Worm (Caenorhabditis elegans) whole organism, L3 larva: ENCODE results near the gene str-14.

Experiments used
- R02D3.7 ChIP-seq: fragments of 150-350 bp; optimal IDR thresholded peaks from 2 replicates; lab custom pipeline; 2014; ENCODE audit warnings: missing biosample characterization, missing genetic modification characterization
- ZK546.5 ChIP-seq: sonication (generic microtip); optimal IDR thresholded peaks from 2 replicates; lab custom pipeline; 2017; ENCODE audit warnings: missing biosample characterization, missing genetic modification characterization
- aly-2 ChIP-seq: fragments of 150-350 bp; optimal IDR thresholded peaks from 2 replicates; lab custom pipeline; 2014; ENCODE audit warnings: missing biosample characterization, missing genetic modification characterization
- ceh-28 ChIP-seq: fragments of 150-350 bp; optimal IDR thresholded peaks from 2 replicates; lab custom pipeline; 2014; ENCODE audit warnings: missing biosample characterization, missing genetic modification reagents, missing genetic modification characterization
- ceh-82 ChIP-seq: fragments of 150-350 bp; optimal IDR thresholded peaks from 2 replicates; lab custom pipeline; 2014; ENCODE audit warnings: missing biosample characterization, missing genetic modification characterization
- ceh-9 ChIP-seq: sonication (generic microtip); optimal IDR thresholded peaks from 2 replicates; lab custom pipeline; 2018; ENCODE audit warnings: missing biosample characterization, missing genetic modification characterization
- daf-12 ChIP-seq: fragments of 150-350 bp; optimal IDR thresholded peaks from 2 replicates; lab custom pipeline; 2014; ENCODE audit warnings: missing biosample characterization, missing genetic modification reagents, missing genetic modification characterization
- egl-27 ChIP-seq: sonication (generic microtip); optimal IDR thresholded peaks from 4 replicates; lab custom pipeline; 2017; ENCODE audit warnings: missing biosample characterization, missing genetic modification reagents, missing genetic modification characterization
- egl-5 ChIP-seq: fragments of 150-350 bp; optimal IDR thresholded peaks from 2 replicates; lab custom pipeline; 2017; ENCODE audit warnings: missing biosample characterization, missing genetic modification reagents, missing genetic modification characterization, inconsistent platforms
- elt-2 ChIP-seq: sonication (generic microtip); optimal IDR thresholded peaks from 2 replicates; lab custom pipeline; 2016; ENCODE audit warnings: missing genetic modification reagents, mild to moderate bottlenecking, missing genetic modification characterization, missing compliant biosample characterization
- eor-1 ChIP-seq, 2 experiments: fragments of 150-350 bp; optimal IDR thresholded peaks; 2 replicates each; lab custom pipeline; 2014 to 2018; ENCODE audit warnings: missing biosample characterization in 2 of 2, missing genetic modification characterization in 2 of 2
- fkh-10 ChIP-seq: sonication (generic microtip); optimal IDR thresholded peaks from 2 replicates; lab custom pipeline; 2017; ENCODE audit warnings: missing biosample characterization, missing genetic modification reagents, missing genetic modification characterization
- fkh-2 ChIP-seq: fragments of 150-350 bp; optimal IDR thresholded peaks from 2 replicates; lab custom pipeline; 2014; ENCODE audit warnings: missing biosample characterization, missing genetic modification reagents, missing genetic modification characterization
- hmg-11 ChIP-seq: sonication (generic microtip); optimal IDR thresholded peaks from 2 replicates; lab custom pipeline; 2016; ENCODE audit warnings: missing genetic modification characterization, missing compliant biosample characterization
- jun-1 ChIP-seq: fragments of 150-350 bp; optimal IDR thresholded peaks from 2 replicates; lab custom pipeline; 2014; ENCODE audit warnings: missing biosample characterization, missing genetic modification reagents, missing genetic modification characterization
- lin-15B ChIP-seq: fragments of 150-350 bp; optimal IDR thresholded peaks from 2 replicates; lab custom pipeline; 2014; ENCODE audit warnings: missing biosample characterization, missing genetic modification characterization
- mdl-1 ChIP-seq: fragments of 150-350 bp; optimal IDR thresholded peaks from 2 replicates; lab custom pipeline; 2014; ENCODE audit warnings: missing biosample characterization, missing genetic modification characterization
- nfya-1 ChIP-seq: sonication (generic microtip); optimal IDR thresholded peaks from 2 replicates; lab custom pipeline; 2017; ENCODE audit warnings: missing genetic modification characterization, mild to moderate bottlenecking, missing compliant biosample characterization, antibody characterized with exemption, moderate library complexity; ENCODE audit not compliant: insufficient read depth
- nhr-12 ChIP-seq: fragments of 150-350 bp; optimal IDR thresholded peaks from 2 replicates; lab custom pipeline; 2014; ENCODE audit warnings: missing biosample characterization, missing genetic modification characterization
- nhr-23 ChIP-seq: fragments of 150-350 bp; optimal IDR thresholded peaks from 2 replicates; lab custom pipeline; 2014; ENCODE audit warnings: missing biosample characterization, missing genetic modification reagents, missing genetic modification characterization
- nhr-237 ChIP-seq: fragments of 150-350 bp; optimal IDR thresholded peaks from 2 replicates; lab custom pipeline; 2014; ENCODE audit warnings: missing biosample characterization, missing genetic modification characterization
- nhr-25 ChIP-seq: sonication (generic microtip); optimal IDR thresholded peaks from 2 replicates; lab custom pipeline; 2017; ENCODE audit warnings: missing biosample characterization, missing genetic modification characterization
- nhr-28 ChIP-seq: fragments of 150-350 bp; optimal IDR thresholded peaks from 2 replicates; lab custom pipeline; 2014; ENCODE audit warnings: missing biosample characterization, missing genetic modification characterization
- nhr-43 ChIP-seq: sonication (generic microtip); optimal IDR thresholded peaks from 2 replicates; lab custom pipeline; 2016; ENCODE audit warnings: mild to moderate bottlenecking, missing genetic modification characterization, missing compliant biosample characterization; ENCODE audit not compliant: poor library complexity, severe bottlenecking
- nhr-67 ChIP-seq: fragments of 150-350 bp; optimal IDR thresholded peaks from 2 replicates; lab custom pipeline; 2014; ENCODE audit warnings: missing biosample characterization, missing genetic modification characterization
- nhr-76 ChIP-seq: fragments of 150-350 bp; sonication (generic microtip); optimal IDR thresholded peaks from 5 replicates; lab custom pipeline; 2014; ENCODE audit warnings: missing biosample characterization, missing genetic modification characterization
- nhr-77 ChIP-seq: fragments of 150-350 bp; optimal IDR thresholded peaks from 2 replicates; lab custom pipeline; 2014; ENCODE audit warnings: missing biosample characterization, missing genetic modification characterization
- pha-4 ChIP-seq: fragments of 150-350 bp; optimal IDR thresholded peaks from 2 replicates; lab custom pipeline; 2014; ENCODE audit warnings: missing biosample characterization, missing genetic modification reagents, missing genetic modification characterization
- pqm-1 ChIP-seq: fragments of 150-350 bp; optimal IDR thresholded peaks from 2 replicates; lab custom pipeline; 2017; ENCODE audit warnings: missing biosample characterization, missing genetic modification characterization, inconsistent platforms
- sea-2 ChIP-seq: fragments of 150-350 bp; sonication (generic microtip); optimal IDR thresholded peaks from 4 replicates; lab custom pipeline; 2014; ENCODE audit warnings: missing biosample characterization, missing genetic modification reagents, missing genetic modification characterization
- skn-1 ChIP-seq: fragments of 150-350 bp; optimal IDR thresholded peaks from 2 replicates; lab custom pipeline; 2014; ENCODE audit warnings: missing biosample characterization, missing genetic modification characterization
- snpc-4 ChIP-seq: fragments of 150-350 bp; optimal IDR thresholded peaks from 2 replicates; lab custom pipeline; 2014; ENCODE audit warnings: missing biosample characterization, missing genetic modification characterization
- tbx-2 ChIP-seq: sonication (generic microtip); optimal IDR thresholded peaks from 2 replicates; lab custom pipeline; 2016; ENCODE audit warnings: mild to moderate bottlenecking, missing genetic modification characterization, missing compliant biosample characterization
- zag-1 ChIP-seq: fragments of 150-350 bp; optimal IDR thresholded peaks from 2 replicates; lab custom pipeline; 2014; ENCODE audit warnings: missing biosample characterization, missing genetic modification characterization
- ztf-11 ChIP-seq: fragments of 150-350 bp; optimal IDR thresholded peaks from 2 replicates; lab custom pipeline; 2014; ENCODE audit warnings: missing biosample characterization, missing genetic modification characterization

The str-14 gene

DNA sequence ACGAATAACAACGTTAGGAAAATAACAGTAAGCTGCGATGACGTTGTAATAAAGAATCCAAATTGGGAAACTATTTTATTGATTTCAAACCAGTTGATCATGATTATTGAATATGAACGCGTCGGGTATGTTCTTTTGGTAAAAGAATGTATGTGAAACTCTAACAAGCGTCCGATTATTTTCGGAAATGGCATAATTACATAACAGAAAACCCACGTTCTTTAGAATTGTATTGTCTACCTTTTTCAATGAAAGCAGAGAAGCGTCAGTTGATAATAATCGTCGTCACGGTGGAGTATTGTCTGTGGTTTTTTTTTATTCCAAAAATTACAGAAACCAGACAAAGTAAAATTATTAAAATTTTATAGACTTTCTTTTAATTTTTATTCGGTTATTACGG is at the start of gene str-14:
str-14 (minus strand) TSS at position 101 of the 400 bp plus-strand sequence.
- TF ChIP-seq fkh-2 (tag; lab: Kevin White, UChicago) (no peak), ceh-9 (tag; lab: Kevin White, UChicago) (no peak), nhr-23 (tag; lab: Kevin White, UChicago) (no peak), ztf-11 (no peak), nhr-25 (no peak), egl-27 (tag; lab: Kevin White, UChicago) (no peak), ceh-28 (no peak), nhr-67 (no peak), mdl-1 (tag; lab: Kevin White, UChicago) (no peak), nhr-76 (tag; lab: Kevin White, UChicago) (no peak), nhr-237 (tag; lab: Kevin White, UChicago) (no peak), nhr-12 (tag; lab: Kevin White, UChicago) (no peak), nhr-28 (tag; lab: Kevin White, UChicago) (no peak), ZK546.5 (tag; lab: Kevin White, UChicago) (no peak), tbx-2 (no peak), fkh-10 (GFP tag; lab: Kevin White, UChicago) (no peak), jun-1 (tag; lab: Kevin White, UChicago) (no peak), nhr-43 (tag; lab: Kevin White, UChicago) (no peak), R02D3.7 (no peak)

- TF ChIP-seq elt-2 (tag; lab: Kevin White, UChicago) = no peak
- TF ChIP-seq daf-12 (tag; lab: Kevin White, UChicago) = no peak
- no peak for TF ChIP-seq nhr-43 (tag; lab: Kevin White, UChicago)
- TF ChIP-seq nhr-237 (tag; lab: Kevin White, UChicago) = no peak
- TF ChIP-seq, all 47 proteins: peak for 0
Observed at ce11 chrV:16503164-16503563, 48.2 kb upstream of the str-14 start, which contains the start of gene F36D3.14. F36D3.14 (minus strand) TSS chrV:16503264.

DNA sequence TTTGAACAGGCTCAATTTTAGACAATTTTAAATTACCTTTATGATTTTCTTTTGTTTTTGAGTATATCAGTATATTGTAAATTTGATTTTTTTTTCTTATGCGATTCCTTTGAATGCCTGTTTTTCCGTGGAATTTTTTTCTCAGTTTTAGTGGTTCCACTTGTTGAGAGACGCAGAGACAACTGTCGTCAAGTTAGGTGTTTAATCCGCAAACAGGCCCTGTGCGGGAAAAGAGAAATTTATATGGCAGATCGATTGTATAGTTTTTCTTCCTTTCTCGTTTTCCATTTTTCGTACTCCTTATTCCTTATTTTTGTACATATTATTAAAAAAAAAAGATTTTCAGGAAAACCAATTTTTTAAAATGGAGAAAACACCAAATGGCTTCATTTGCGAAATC is 44.0 kb upstream of the str-14 start, which contains the start of gene F36D3.1:
F36D3.1 (plus strand) TSS at position 347 of the 400 bp plus-strand sequence.
- TF ChIP-seq nhr-237 (tag; lab: Kevin White, UChicago) = no peak
- TF ChIP-seq ceh-28 = peak; percentile 36
- TF ChIP-seq aly-2 = no peak
- no peak for TF ChIP-seq sea-2 (GFP tag; lab: Kevin White, UChicago)
- TF ChIP-seq egl-27 (tag; lab: Kevin White, UChicago) = no peak
- no peak for TF ChIP-seq nhr-12 (tag; lab: Kevin White, UChicago)
- TF ChIP-seq lin-15B (tag; lab: Kevin White, UChicago) = peak; percentile 64
- no peak for TF ChIP-seq eor-1 (tag; optimal IDR thresholded peaks at IDR 0.05; lab: Kevin White, UChicago)
- TF ChIP-seq mdl-1 (tag; lab: Kevin White, UChicago) = no peak
- no peak for TF ChIP-seq R02D3.7
- TF ChIP-seq nfya-1 (tag; lab: Kevin White, UChicago) = peak; percentile 70
- TF ChIP-seq hmg-11 (tag; lab: Kevin White, UChicago) = peak; percentile 22
- peak; percentile 15 for TF ChIP-seq skn-1
- TF ChIP-seq zag-1 (tag; lab: Kevin White, UChicago) = no peak
- no peak for TF ChIP-seq ZK546.5 (tag; lab: Kevin White, UChicago)
- TF ChIP-seq fkh-10 (GFP tag; lab: Kevin White, UChicago) = no peak
- no peak for TF ChIP-seq nhr-25
- no peak for TF ChIP-seq ztf-11
- no peak for TF ChIP-seq pqm-1 (tag; lab: Kevin White, UChicago)
- no peak for TF ChIP-seq nhr-43 (tag; lab: Kevin White, UChicago)
- peak; percentile 58 for TF ChIP-seq pha-4 (tag; lab: Kevin White, UChicago)
- peak; percentile 19 for TF ChIP-seq elt-2 (tag; lab: Kevin White, UChicago)
- TF ChIP-seq snpc-4 (tag; lab: Kevin White, UChicago) = peak; percentile 70
- no peak for TF ChIP-seq egl-5
- TF ChIP-seq, all 47 proteins: peak for 8

DNA sequence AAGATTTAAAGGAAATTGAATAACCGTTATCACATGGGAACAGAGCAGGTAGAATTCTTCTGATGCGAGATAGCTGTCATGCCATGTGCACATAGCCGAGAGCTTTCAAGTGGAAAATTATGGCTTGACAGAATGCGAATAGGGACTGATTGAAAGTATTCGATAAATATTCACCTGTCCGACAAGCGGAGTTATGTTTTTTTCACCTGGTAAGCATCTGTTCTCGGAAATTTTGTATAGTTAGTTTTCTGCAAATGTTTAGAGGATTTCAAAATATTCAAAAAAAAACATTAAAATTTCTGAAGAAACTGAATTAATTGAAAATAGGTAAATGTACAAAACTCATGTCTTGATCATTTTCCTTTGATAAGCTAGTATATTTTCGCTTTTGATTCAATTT is 42.5 kb upstream of the str-14 start, which contains the start of gene srh-136:
srh-136 (minus strand) TSS at position 93 of the 400 bp plus-strand sequence.
- TF ChIP-seq skn-1 (no peak), lin-15B (tag; lab: Kevin White, UChicago) (no peak), fkh-2 (tag; lab: Kevin White, UChicago) (no peak)

DNA sequence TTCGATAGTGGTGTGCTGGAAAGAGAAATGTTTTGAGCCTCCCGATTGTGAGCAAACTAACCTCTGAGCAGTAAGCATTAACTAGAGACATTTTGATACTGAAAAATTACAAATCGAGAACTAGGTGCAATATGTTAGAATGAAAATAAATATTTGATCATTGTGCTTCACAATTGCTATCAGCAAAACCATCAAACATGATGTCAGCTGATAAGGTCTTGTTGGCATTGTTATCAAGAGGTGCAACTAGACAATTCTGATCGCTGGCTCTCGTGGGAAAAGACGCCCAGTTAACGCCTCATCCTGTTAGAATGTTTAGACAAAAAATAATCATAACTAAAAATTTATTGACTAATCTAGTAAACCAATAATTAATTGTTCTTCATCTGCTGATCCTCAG is 39.4 kb upstream of the str-14 start, which contains the start of gene comt-2:
comt-2 (minus strand) TSS at position 131 of the 400 bp plus-strand sequence.
- TF ChIP-seq nhr-77 (tag; lab: Kevin White, UChicago) (no peak), egl-5 (no peak), nfya-1 (tag; lab: Kevin White, UChicago) (no peak), elt-2 (tag; lab: Kevin White, UChicago) (peak; percentile 88), nhr-23 (tag; lab: Kevin White, UChicago) (no peak), ceh-82 (tag; lab: Kevin White, UChicago) (no peak), pqm-1 (tag; lab: Kevin White, UChicago) (peak; percentile 63), nhr-25 (no peak), lin-15B (tag; lab: Kevin White, UChicago) (no peak), zag-1 (tag; lab: Kevin White, UChicago) (no peak)
